Worm (Caenorhabditis elegans): ENCODE results near the gene Y6G8.5.

Y6G8.5 gene

DNA sequence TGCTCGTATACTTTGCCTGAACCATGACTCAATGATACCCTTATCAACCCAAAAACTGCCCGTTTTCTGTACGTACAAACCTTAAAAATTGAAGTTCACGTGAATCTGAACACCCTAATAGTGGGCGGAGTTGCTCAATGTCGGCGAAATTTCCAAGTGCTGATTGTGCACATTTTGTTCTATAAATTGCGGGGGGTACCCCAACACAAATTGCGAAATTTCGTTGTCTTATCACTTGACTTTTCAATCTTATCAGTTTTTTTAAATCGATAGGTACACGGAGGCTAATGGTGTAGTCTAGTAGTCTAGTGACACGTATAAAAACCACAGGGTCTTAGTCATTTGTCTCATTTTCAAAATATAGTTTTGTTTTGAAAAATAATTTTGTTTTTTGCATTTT is 43.7 kb upstream of the Y6G8.5 start, which contains the start of gene fbxa-108 (continued):
- peak; percentile 93 for TF ChIP-seq dve-1 (tag; optimal IDR thresholded peaks at IDR 0.05; ENCODE audit: insufficient read depth)
- TF ChIP-seq zfp-3 (GFP tag; conservative IDR thresholded peaks at IDR 0.05) = no peak
- peak; percentile 66 for TF ChIP-seq nhr-6 (tag; optimal IDR thresholded peaks at IDR 0.05)
- TF ChIP-seq nhr-28 (tag; optimal IDR thresholded peaks at IDR 0.05) = peak; percentile 94
- peak; percentile 97 for TF ChIP-seq pqm-1 (tag; optimal IDR thresholded peaks at IDR 0.05)
- TF ChIP-seq mep-1 (tag; optimal IDR thresholded peaks at IDR 0.05) = peak; percentile 56
- peak; percentile 7 to 45 for TF ChIP-seq hif-1 (tag; optimal IDR thresholded peaks at IDR 0.05)
- TF ChIP-seq mxl-3 (GFP tag; optimal IDR thresholded peaks at IDR 0.05) = peak; percentile 21
- TF ChIP-seq mdl-1 (tag; optimal IDR thresholded peaks at IDR 0.05) = peak in 1 of 2 experiments; percentile 32
- TF ChIP-seq nhr-102 (tag; optimal IDR thresholded peaks at IDR 0.05) = peak; percentile 78
- TF ChIP-seq dmd-6 (GFP tag; IDR thresholded peaks at IDR 0.05) = peak; percentile 97

DNA sequence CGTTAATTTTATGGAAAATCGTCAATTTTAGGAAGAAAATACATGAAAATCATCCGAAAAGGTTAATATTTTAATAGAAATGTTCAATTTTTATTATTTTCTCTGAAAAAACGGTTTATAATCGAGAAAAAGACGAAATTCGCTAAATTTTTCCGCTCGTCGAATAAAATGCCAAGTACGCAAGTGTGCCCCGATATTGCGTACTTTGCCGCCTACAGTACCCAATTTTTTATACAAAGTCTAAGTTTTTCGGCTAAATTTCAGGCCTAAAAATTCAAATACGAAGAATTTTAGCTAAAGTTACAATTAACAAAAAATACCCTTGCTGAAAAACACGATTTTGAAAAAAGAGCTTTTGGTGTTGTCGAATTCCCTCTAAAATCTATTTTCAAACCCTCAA is 43.3 kb upstream of the Y6G8.5 start:
- TF ChIP-seq skn-1 (tag; optimal IDR thresholded peaks at IDR 0.05) (no peak), lin-13 (GFP tag; optimal IDR thresholded peaks at IDR 0.05) (no peak), Y75B8A.6 (GFP tag; IDR thresholded peaks at IDR 0.05) (no peak), lin-29 (GFP tag; IDR thresholded peaks at IDR 0.05) (no peak), hlh-11 (tag; optimal IDR thresholded peaks at IDR 0.05) (no peak), D1046.2 (GFP tag; IDR thresholded peaks at IDR 0.05) (no peak), F10B5.3 (tag; optimal IDR thresholded peaks at IDR 0.05) (no peak), zfp-2 (tag; optimal IDR thresholded peaks at IDR 0.05) (no peak), tra-1 (GFP tag; IDR thresholded peaks at IDR 0.05) (no peak), nhr-42 (GFP tag; IDR thresholded peaks at IDR 0.05) (no peak), mxl-2 (GFP tag; conservative IDR thresholded peaks at IDR 0.05) (no peak), arid-1 (GFP tag; conservative IDR thresholded peaks at IDR 0.05) (no peak), snpc-1.2 (GFP tag; IDR thresholded peaks at IDR 0.05) (no peak), snpc-4 (tag; optimal IDR thresholded peaks at IDR 0.05) (no peak), Y105C5A.15 (GFP tag; IDR thresholded peaks at IDR 0.05) (no peak), lsy-2 (tag; optimal IDR thresholded peaks at IDR 0.05) (no peak), nhr-28 (tag; optimal IDR thresholded peaks at IDR 0.05) (no peak), R02D3.7 (tag; optimal IDR thresholded peaks at IDR 0.05) (no peak), nhr-41 (GFP tag; IDR thresholded peaks at IDR 0.05) (no peak)

DNA sequence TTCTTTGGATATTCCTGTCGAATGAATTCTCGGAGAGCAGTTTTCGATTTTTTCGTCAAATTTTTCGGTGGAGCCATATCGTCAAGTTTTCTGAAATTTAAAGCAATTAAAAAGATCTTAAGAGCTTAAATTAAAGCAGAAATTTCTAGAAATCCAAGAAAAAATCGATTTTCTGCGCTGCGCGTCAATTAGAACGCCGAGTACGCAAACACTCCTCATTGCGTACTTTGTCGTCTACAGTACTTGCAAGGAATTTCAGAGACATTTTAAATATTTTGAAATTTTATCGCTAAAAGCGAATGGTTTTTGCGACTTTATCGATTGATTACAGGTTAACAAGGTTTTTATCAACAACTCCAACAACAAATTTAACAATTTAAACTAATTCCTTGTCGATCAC is 39.7 kb upstream of the Y6G8.5 start:
- no peak for TF ChIP-seq pqm-1 (tag; optimal IDR thresholded peaks at IDR 0.05)
- no peak for TF ChIP-seq T20F7.1 (GFP tag; optimal IDR thresholded peaks at IDR 0.05)
- no peak for TF ChIP-seq R02D3.7 (tag; optimal IDR thresholded peaks at IDR 0.05)
- no peak for TF ChIP-seq mxl-3 (GFP tag; optimal IDR thresholded peaks at IDR 0.05)
- TF ChIP-seq lin-38 (GFP tag; IDR thresholded peaks at IDR 0.05) = no peak
- TF ChIP-seq unc-62 (GFP tag; optimal IDR thresholded peaks at IDR 0.05 in 1 of 2) = no peak
- TF ChIP-seq unc-62 (tag; optimal IDR thresholded peaks at IDR 0.05) = no peak
- TF ChIP-seq T26A8.4 (GFP tag; IDR thresholded peaks at IDR 0.05) = no peak
- TF ChIP-seq zag-1 (tag; optimal IDR thresholded peaks at IDR 0.05) = no peak
- TF ChIP-seq attf-4 (tag; optimal IDR thresholded peaks at IDR 0.05) = no peak
- TF ChIP-seq F37D6.2 (tag; optimal IDR thresholded peaks at IDR 0.05) = no peak
- TF ChIP-seq lim-7 (GFP tag; IDR thresholded peaks at IDR 0.05) = no peak
- TF ChIP-seq duxl-1 (tag; optimal IDR thresholded peaks at IDR 0.05; ENCODE audit: poor library complexity) = no peak

All from whole organism, L4 larva.